Worm (Caenorhabditis elegans): Measurements from ENCODE around the gene cyp-13A8.

DNA sequence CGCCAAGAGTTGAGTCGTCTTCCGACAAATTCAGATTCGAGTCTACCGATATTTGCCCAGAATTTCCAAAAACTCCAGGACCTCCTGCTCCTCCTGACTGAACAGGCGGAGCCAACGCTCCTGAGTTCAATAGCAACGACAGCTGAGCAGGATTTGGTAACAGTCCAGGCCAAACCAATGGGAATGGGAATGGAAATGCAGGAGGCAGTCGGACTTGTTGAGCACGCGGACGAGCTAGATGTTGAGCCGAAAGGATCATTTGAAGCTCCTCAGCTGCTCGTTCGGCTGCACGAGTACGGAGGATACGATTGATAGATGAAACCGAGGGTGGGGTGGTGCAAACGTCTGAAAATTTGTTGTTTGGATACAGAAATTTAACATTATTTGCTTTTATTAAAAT lies 19.6 kb upstream of the cyp-13A8 start:
- TF ChIP-seq ceh-22 (tag; optimal IDR thresholded peaks at IDR 0.05): no peak
- TF ChIP-seq F13H6.1 (tag; optimal IDR thresholded peaks at IDR 0.05): no peak
- TF ChIP-seq ceh-9 (tag; optimal IDR thresholded peaks at IDR 0.05): no peak
- TF ChIP-seq hlh-30 (tag; optimal IDR thresholded peaks at IDR 0.05; ENCODE audit: insufficient read depth): no peak
- TF ChIP-seq K09A11.1 (tag; optimal IDR thresholded peaks at IDR 0.05; ENCODE audit: insufficient read depth): no peak
- TF ChIP-seq gmeb-2 (tag; optimal IDR thresholded peaks at IDR 0.05): no peak
- no peak for TF ChIP-seq dve-1 (tag; optimal IDR thresholded peaks at IDR 0.05)
- TF ChIP-seq tbx-2 (tag; optimal IDR thresholded peaks at IDR 0.05): no peak
- TF ChIP-seq elt-2 (tag; optimal IDR thresholded peaks at IDR 0.05): no peak
- no peak for TF ChIP-seq fkh-10 (GFP tag; optimal IDR thresholded peaks at IDR 0.05)
- no peak for TF ChIP-seq ama-1 (optimal IDR thresholded peaks at IDR 0.05)
- no peak for TF ChIP-seq fkh-6 (tag; optimal IDR thresholded peaks at IDR 0.05)
- no peak for TF ChIP-seq ceh-48 (tag; optimal IDR thresholded peaks at IDR 0.05)
- no peak for TF ChIP-seq che-1 (tag; optimal IDR thresholded peaks at IDR 0.05)
